Worm (Caenorhabditis elegans) whole organism, L3 larva: Measurements from ENCODE around the gene F40G12.11.

Experiments
- jun-1 ChIP-seq: fragments of 150-350 bp; optimal IDR thresholded peaks from 2 replicates; lab custom pipeline; 2014; ENCODE audit warnings: missing biosample characterization, missing genetic modification reagents, missing genetic modification characterization
- lsy-12 ChIP-seq: sonication (generic microtip); optimal IDR thresholded peaks from 2 replicates; lab custom pipeline; 2016; ENCODE audit warnings: mild to moderate bottlenecking, missing genetic modification characterization, missing compliant biosample characterization
- nhr-77 ChIP-seq: fragments of 150-350 bp; optimal IDR thresholded peaks from 2 replicates; lab custom pipeline; 2014; ENCODE audit warnings: missing biosample characterization, missing genetic modification characterization

- TF ChIP-seq nhr-77 (tag; lab: Kevin White, UChicago) = no peak
- no peak for TF ChIP-seq jun-1 (tag; lab: Kevin White, UChicago)
- no peak for TF ChIP-seq lsy-12
These were observed 42.1 kb upstream of the F40G12.11 start, which contains the start of gene sre-7 for ce11 chrV:14243904-14244303.
